Fruit fly (Drosophila melanogaster): Measurements from ENCODE around the gene CG4995.
A peak's percentile ranks its signal among the peaks of the same experiment; 100 is the strongest.

Gene CG4995

DNA sequence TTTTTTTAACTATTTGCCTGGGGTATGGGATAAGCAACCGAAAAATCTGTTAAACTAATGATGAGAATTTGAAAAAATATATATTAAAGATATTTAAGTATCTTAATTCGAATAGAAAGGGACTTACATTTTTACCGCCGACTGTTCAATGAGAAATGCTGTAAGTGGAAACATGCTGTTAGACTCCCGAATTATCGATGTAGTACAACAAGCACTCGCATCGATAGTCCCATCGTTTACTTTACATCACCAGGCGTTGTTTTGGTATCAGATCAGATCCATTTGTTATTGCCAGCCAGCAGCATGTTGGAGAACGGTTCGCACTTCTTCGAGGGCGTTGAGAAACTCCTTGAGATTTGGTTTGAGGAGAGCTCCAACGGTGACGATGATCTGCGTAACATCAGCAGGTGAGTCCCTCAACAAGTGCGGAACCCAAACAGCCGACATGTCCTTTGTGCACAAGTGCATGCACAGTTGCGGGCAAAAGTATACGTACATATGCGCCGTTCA, 17.0 kb downstream of the CG4995 start, which contains the start of gene SamDC (continued):
- TF ChIP-seq CG17385 (GFP tag; optimal IDR thresholded peaks at IDR 0.05) = peak; percentile 48
- TF ChIP-seq lilli (GFP tag; optimal IDR thresholded peaks at IDR 0.05) = peak; percentile 52
- no peak for TF ChIP-seq NC2β (GFP tag; optimal IDR thresholded peaks at IDR 0.05)
- peak; percentile 61 for TF ChIP-seq pfk (GFP tag; optimal IDR thresholded peaks at IDR 0.05)
- TF ChIP-seq CG8944 (GFP tag; optimal IDR thresholded peaks at IDR 0.05) = peak; percentile 17
- TF ChIP-seq MBD-R2 (GFP tag; IDR thresholded peaks at IDR 0.05) = peak; percentile 78
- TF ChIP-seq Sox102F (GFP tag; optimal IDR thresholded peaks at IDR 0.05) = peak; percentile 54
- peak; percentile 25 for TF ChIP-seq Meics (GFP tag; optimal IDR thresholded peaks at IDR 0.05)
- 0 out of 2 replicates have a peak, but pooled peaks have one; percentile 13 for TF ChIP-seq cas (GFP tag; IDR thresholded peaks at IDR 0.05)
- TF ChIP-seq CG11247 (GFP tag; IDR thresholded peaks at IDR 0.05) = no peak
- peak; percentile 35 for TF ChIP-seq schlank (tag; optimal IDR thresholded peaks at IDR 0.05)
- peak; percentile 68 for TF ChIP-seq Doc3 (GFP tag; IDR thresholded peaks at IDR 0.05; ENCODE audit: partially characterized antibody)
- TF ChIP-seq ci (GFP tag; IDR thresholded peaks at IDR 0.05) = peak; percentile 66; the same call in 2 of the 3 replicates
- TF ChIP-seq CG4730 (GFP tag; IDR thresholded peaks at IDR 0.05) = no peak
- TF ChIP-seq CG11723 (GFP tag; optimal IDR thresholded peaks at IDR 0.05) = peak; percentile 1
- TF ChIP-seq vnd (GFP tag; IDR thresholded peaks at IDR 0.05; ENCODE audit: partially characterized antibody) = peak; percentile 59; the same call in 2 of the 3 replicates
- peak; percentile 79 for TF ChIP-seq ato (GFP tag; IDR thresholded peaks at IDR 0.05; ENCODE audit: partially characterized antibody)
- TF ChIP-seq CG17359 (tag; optimal IDR thresholded peaks at IDR 0.05) = peak; percentile 23
- TF ChIP-seq CG12659 (GFP tag; optimal IDR thresholded peaks at IDR 0.05) = peak; percentile 74
- no peak for TF ChIP-seq aop (GFP tag; IDR thresholded peaks at IDR 0.05)
- peak; percentile 88 for TF ChIP-seq pzg (GFP tag; optimal IDR thresholded peaks at IDR 0.05)
- TF ChIP-seq rib (GFP tag; IDR thresholded peaks at IDR 0.05) = no peak
- peak; percentile 46; the same call in 1 of the 2 replicates for TF ChIP-seq Atf6 (GFP tag; IDR thresholded peaks at IDR 0.05)
- peak; percentile 46 for TF ChIP-seq nmo (GFP tag; optimal IDR thresholded peaks at IDR 0.05)
- peak; percentile 72; the same call in 2 of the 3 replicates for TF ChIP-seq CG34422 (GFP tag; IDR thresholded peaks at IDR 0.05)
- TF ChIP-seq CG11504 (tag; optimal IDR thresholded peaks at IDR 0.05) = peak; percentile 73
- TF ChIP-seq Dp (GFP tag; optimal IDR thresholded peaks at IDR 0.05) = peak; percentile 17
- TF ChIP-seq Gsc (GFP tag; IDR thresholded peaks at IDR 0.05) = no peak
- peak; percentile 57 for TF ChIP-seq unpg (GFP tag; optimal IDR thresholded peaks at IDR 0.05)
- TF ChIP-seq pros (GFP tag; optimal IDR thresholded peaks at IDR 0.05) = peak; percentile 14
- TF ChIP-seq Awh (GFP tag; IDR thresholded peaks at IDR 0.05) = no peak
- TF ChIP-seq ash1 (GFP tag; optimal IDR thresholded peaks at IDR 0.05) = peak; percentile 16
- TF ChIP-seq Fer3 (tag; optimal IDR thresholded peaks at IDR 0.05) = peak; percentile 34
- peak; percentile 66 for TF ChIP-seq CoRest (tag; optimal IDR thresholded peaks at IDR 0.05)
- TF ChIP-seq Sin3A (optimal IDR thresholded peaks at IDR 0.05) = peak; percentile 10
- peak; percentile 51 for TF ChIP-seq Xbp1 (GFP tag; optimal IDR thresholded peaks at IDR 0.05)
- peak; percentile 79 for TF ChIP-seq CG34224 (GFP tag; IDR thresholded peaks at IDR 0.05; ENCODE audit: partially characterized antibody)
- TF ChIP-seq esg (GFP tag; conservative IDR thresholded peaks at IDR 0.05) = no peak
- TF ChIP-seq H2.0 (GFP tag; IDR thresholded peaks at IDR 0.05) = no peak
- TF ChIP-seq Rx (GFP tag; IDR thresholded peaks at IDR 0.05) = no peak
- peak; percentile 59 for TF ChIP-seq CG13424 (tag; optimal IDR thresholded peaks at IDR 0.05)
- peak; percentile 44 for TF ChIP-seq Fer1 (GFP tag; optimal IDR thresholded peaks at IDR 0.05)
- peak; percentile 88 for TF ChIP-seq BEAF-32 (GFP tag; optimal IDR thresholded peaks at IDR 0.05)
- peak; percentile 84 for TF ChIP-seq sens (GFP tag)
- TF ChIP-seq CG13894 (tag; optimal IDR thresholded peaks at IDR 0.05) = peak; percentile 66
- TF ChIP-seq fd102C (GFP tag; optimal IDR thresholded peaks at IDR 0.05) = no peak
- no peak for TF ChIP-seq CG16863 (GFP tag; optimal IDR thresholded peaks at IDR 0.05)
- peak; percentile 81 for TF ChIP-seq CG16813 (GFP tag; IDR thresholded peaks at IDR 0.05; ENCODE audit: partially characterized antibody)
- peak; percentile 63 for TF ChIP-seq CG8924 (tag; optimal IDR thresholded peaks at IDR 0.05)
- no peak for TF ChIP-seq Nf-YC (tag; optimal IDR thresholded peaks at IDR 0.05)
